Worm (Caenorhabditis elegans) whole organism, L4 larva: Measurements from ENCODE around the gene C06B3.1.

Experiments used
- R02D3.7 ChIP-seq: fragments of 150-350 bp; sonication (generic microtip); optimal IDR thresholded peaks from 3 replicates; lab custom pipeline; 2014; ENCODE audit warnings: missing biosample characterization, missing genetic modification characterization
- ZK337.2 ChIP-seq: fragments of 200-800 bp; sonication (Bioruptor generic); IDR thresholded peaks from 2 replicates; pipeline ENCODE4 v1.3.6; 2022; ENCODE audit warnings: missing genetic modification reagents, missing genetic modification characterization, missing compliant biosample characterization
- ces-1 ChIP-seq: fragments of 150-350 bp; sonication (generic microtip); optimal IDR thresholded peaks from 4 replicates; lab custom pipeline; 2014; ENCODE audit warnings: missing biosample characterization, missing genetic modification reagents, missing genetic modification characterization
- dpl-1 ChIP-seq: fragments of 150-350 bp; optimal IDR thresholded peaks from 2 replicates; lab custom pipeline; 2014; ENCODE audit warnings: missing biosample characterization, missing genetic modification reagents, missing genetic modification characterization
- jun-1 ChIP-seq: fragments of 150-350 bp; optimal IDR thresholded peaks from 2 replicates; lab custom pipeline; 2014; ENCODE audit warnings: missing biosample characterization, missing genetic modification reagents, missing genetic modification characterization
- lin-39 ChIP-seq: fragments of 150-350 bp; optimal IDR thresholded peaks from 2 replicates; lab custom pipeline; 2014; ENCODE audit warnings: missing biosample characterization, missing genetic modification reagents, missing genetic modification characterization
- lsy-2 ChIP-seq, 2 experiments: fragments of 150-350 bp in 1 of 2; sonication (generic microtip) in 1 of 2; optimal IDR thresholded peaks; 2 replicates each; lab custom pipeline; 2014 to 2017; ENCODE audit warnings: missing biosample characterization in 2 of 2, missing genetic modification characterization in 2 of 2
- madf-9 ChIP-seq: fragments of 200-800 bp; sonication (Bioruptor generic); conservative IDR thresholded peaks from 2 replicates; pipeline ENCODE4 v1.3.6; 2022; ENCODE audit warnings: missing genetic modification reagents, missing genetic modification characterization, missing compliant biosample characterization
- mes-2 ChIP-seq: sonication (generic microtip); optimal IDR thresholded peaks from 2 replicates; lab custom pipeline; 2016; ENCODE audit warnings: missing genotype, mild to moderate bottlenecking, missing genetic modification characterization, missing compliant biosample characterization; ENCODE audit not compliant: poor library complexity, severe bottlenecking
- nhr-11 ChIP-seq: fragments of 150-350 bp; optimal IDR thresholded peaks from 2 replicates; lab custom pipeline; 2014; ENCODE audit warnings: missing biosample characterization, missing genetic modification characterization
- nhr-77 ChIP-seq: fragments of 150-350 bp; optimal IDR thresholded peaks from 2 replicates; lab custom pipeline; 2014; ENCODE audit warnings: missing biosample characterization, missing genetic modification characterization
- pha-4 ChIP-seq, 2 experiments: fragments of 150-350 bp in 1 of 2; fragments of 200-800 bp in 1 of 2; sonication (Bioruptor generic) in 1 of 2; IDR thresholded peaks in 1 of 2; optimal IDR thresholded peaks in 1 of 2; 2 replicates each; pipeline versions ENCODE4 v1.3.6 to Lab custom; 2014 to 2022; ENCODE audit warnings: missing genetic modification characterization in 2 of 2, missing genetic modification reagents in 2 of 2, missing biosample characterization in 1 of 2, missing compliant biosample characterization in 1 of 2
- skn-1 ChIP-seq: fragments of 150-350 bp; optimal IDR thresholded peaks from 2 replicates; lab custom pipeline; 2014; ENCODE audit warnings: missing biosample characterization, missing genetic modification characterization
- snpc-4 ChIP-seq: fragments of 150-350 bp; optimal IDR thresholded peaks from 2 replicates; lab custom pipeline; 2014; ENCODE audit warnings: missing biosample characterization, missing genetic modification characterization

- no peak for TF ChIP-seq mes-2 (tag; lab: Kevin White, UChicago)
- no peak for TF ChIP-seq dpl-1 (GFP tag; lab: Kevin White, UChicago)
- no peak for TF ChIP-seq R02D3.7
- no peak for TF ChIP-seq snpc-4 (tag; lab: Kevin White, UChicago)
- TF ChIP-seq jun-1 = no peak
- TF ChIP-seq pha-4 (GFP tag; IDR thresholded peaks at IDR 0.05; lab: Robert Waterston, UW) = no peak
- no peak for TF ChIP-seq pha-4 (tag; optimal IDR thresholded peaks at IDR 0.05; lab: Kevin White, UChicago)
- TF ChIP-seq ces-1 (GFP tag; lab: Kevin White, UChicago) = no peak
- no peak for TF ChIP-seq nhr-77 (tag; lab: Kevin White, UChicago)
- TF ChIP-seq lsy-2 (tag; optimal IDR thresholded peaks at IDR 0.05; lab: Kevin White, UChicago) = no peak
- no peak for TF ChIP-seq madf-9 (GFP tag; lab: Robert Waterston, UW)
- TF ChIP-seq skn-1 = no peak
- TF ChIP-seq nhr-11 (tag; lab: Kevin White, UChicago) = no peak
- TF ChIP-seq lin-39 (tag; lab: Kevin White, UChicago) = no peak
- TF ChIP-seq ZK337.2 (GFP tag; lab: Robert Waterston, UW) = no peak
Measured at ce11 chrV:13949010-13949409, 46.4 kb downstream of the C06B3.1 start, which contains the start of gene R10D12.6.
